Worm (Caenorhabditis elegans): ENCODE data around the gene K02E11.4.
"Not testable (repeated sequence)": the region's sequence is repeated elsewhere in the genome, so short reads cannot be mapped to it uniquely, and the experiment has no call there.

DNA sequence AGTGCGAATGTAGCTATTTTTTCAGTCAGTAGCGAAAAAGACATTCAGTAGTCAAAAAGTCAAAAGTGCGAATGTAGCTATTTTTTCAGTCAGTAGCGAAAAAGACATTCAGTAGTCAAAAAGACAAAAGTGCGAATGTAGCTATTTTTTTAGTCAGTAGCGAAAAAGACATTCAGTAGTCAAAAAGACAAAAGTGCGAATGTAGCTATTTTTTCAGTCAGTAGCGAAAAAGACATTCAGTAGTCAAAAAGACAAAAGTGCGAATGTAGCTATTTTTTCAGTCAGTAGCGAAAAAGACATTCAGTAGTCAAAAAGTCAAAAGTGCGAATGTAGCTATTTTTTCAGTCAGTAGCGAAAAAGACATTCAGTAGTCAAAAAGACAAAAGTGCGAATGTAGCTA lies 42.7 kb downstream of the K02E11.4 start, which contains the start of gene T16A9.3:
- TF ChIP-seq ceh-34 (tag; optimal IDR thresholded peaks at IDR 0.05); unc-86 (tag; optimal IDR thresholded peaks at IDR 0.05); hlh-8 (tag; optimal IDR thresholded peaks at IDR 0.05); pha-4 (tag; optimal IDR thresholded peaks at IDR 0.05); unc-42 (tag; optimal IDR thresholded peaks at IDR 0.05); madf-2 (tag; optimal IDR thresholded peaks at IDR 0.05); ets-4 (tag; optimal IDR thresholded peaks at IDR 0.05); pqm-1 (tag; optimal IDR thresholded peaks at IDR 0.05); ceh-31 (tag; optimal IDR thresholded peaks at IDR 0.05); hlh-30 (tag; optimal IDR thresholded peaks at IDR 0.05; ENCODE audit: insufficient read depth); hlh-15 (tag; optimal IDR thresholded peaks at IDR 0.05): not testable (repeated sequence)
